Fruit fly (Drosophila melanogaster) S2 (cell line): Measurements from ENCODE around the gene nero.

Source experiments
- CG8478 ChIP-seq: fragments of >200 bp; optimal IDR thresholded peaks from 2 replicates; lab custom pipeline; 2018
- CTCF ChIP-seq, 2 experiments: fragments of >200 bp; optimal IDR thresholded peaks; 2 replicates each; lab custom pipeline; 2018

nero gene

dm6 chr3R:31713306-31714123 is 33.8 kb downstream of the nero start, which contains the start of gene ttk:
TSS of gene ttk (plus strand) at chr3R:31713867.
- TF ChIP-seq CG8478 (lab: Kevin White, UChicago), result no peak
- no peak for TF ChIP-seq CTCF (optimal IDR thresholded peaks at IDR 0.05; lab: Kevin White, UChicago)

dm6 chr3R:31712585-31712984 is 34.8 kb downstream of the nero start:
- TF ChIP-seq CG8478 (lab: Kevin White, UChicago), result no peak
- TF ChIP-seq CTCF (optimal IDR thresholded peaks at IDR 0.05; lab: Kevin White, UChicago), result no peak

- TF ChIP-seq CG8478 (lab: Kevin White, UChicago) (no peak), CTCF (optimal IDR thresholded peaks at IDR 0.05; lab: Kevin White, UChicago) (no peak)
These were observed 35.9 kb downstream of the nero start for dm6 chr3R:31711270-31712029.

DNA sequence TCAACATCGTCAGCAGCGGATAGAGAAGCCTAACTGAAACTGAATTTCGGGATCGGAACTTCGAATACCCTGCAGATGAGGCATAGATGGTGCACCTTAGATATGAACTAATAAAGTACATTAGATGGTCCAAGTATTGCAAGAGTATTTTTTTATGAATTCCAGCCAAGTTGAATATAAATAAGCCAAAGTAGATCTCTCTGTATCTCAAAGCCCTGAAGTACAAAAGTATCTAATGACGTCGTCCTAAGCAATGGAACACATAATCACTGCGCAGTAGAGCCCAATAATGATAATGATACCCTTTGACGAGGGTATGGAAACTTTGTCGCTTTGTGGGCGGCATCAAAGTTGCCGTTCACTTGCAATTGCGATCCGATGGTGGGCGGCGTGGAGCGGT is 37.6 kb downstream of the nero start:
- no peak for TF ChIP-seq CTCF (optimal IDR thresholded peaks at IDR 0.05; lab: Kevin White, UChicago)
- no peak for TF ChIP-seq CG8478 (lab: Kevin White, UChicago)

DNA sequence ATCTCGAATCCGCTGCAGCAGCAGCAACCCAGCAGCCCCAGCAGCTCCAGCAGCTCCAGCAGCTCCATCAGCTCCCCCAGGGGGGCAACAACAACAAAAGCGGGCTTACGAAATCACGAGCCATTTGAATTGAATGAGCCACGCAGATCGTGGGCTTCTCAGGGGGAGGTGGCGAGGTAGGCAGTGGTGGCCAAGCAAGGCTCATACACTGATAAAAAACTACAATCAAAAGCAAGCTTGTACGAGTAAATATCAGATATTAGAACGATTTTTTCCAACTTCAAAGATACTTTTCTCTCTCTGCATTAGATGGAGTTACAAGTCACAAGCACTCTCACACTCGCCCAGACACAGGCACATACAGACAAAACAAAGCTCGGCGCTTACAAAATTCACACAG is 38.2 kb downstream of the nero start:
- TF ChIP-seq CG8478 (lab: Kevin White, UChicago) (no peak), CTCF (optimal IDR thresholded peaks at IDR 0.05; lab: Kevin White, UChicago) (no peak)

DNA sequence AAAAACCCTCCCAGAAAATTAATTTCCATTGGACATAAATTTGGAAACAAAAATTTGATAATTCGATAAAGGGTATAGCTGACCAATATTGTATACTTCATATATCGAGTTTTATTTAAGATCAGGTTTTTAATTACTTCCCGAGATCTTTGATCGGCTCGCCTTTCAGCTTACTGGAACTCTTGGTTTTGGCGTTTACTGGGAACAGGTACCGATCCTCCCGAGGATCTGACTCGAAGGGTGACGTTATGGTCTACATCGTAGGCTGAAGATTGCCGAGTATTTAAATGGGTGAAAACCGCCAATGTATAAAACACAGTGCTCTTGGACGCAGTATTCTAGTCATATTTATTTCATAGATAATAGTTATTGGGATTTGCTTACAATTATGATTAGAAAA is 39.1 kb downstream of the nero start, which contains the start of gene CG42693:
CG42693 (minus strand) TSS at position 101 of the 400 bp plus-strand sequence.
- TF ChIP-seq CTCF (optimal IDR thresholded peaks at IDR 0.05; lab: Kevin White, UChicago) (no peak), CG8478 (lab: Kevin White, UChicago) (no peak)

- TF ChIP-seq CG8478 (lab: Kevin White, UChicago), result no peak
- TF ChIP-seq CTCF (optimal IDR thresholded peaks at IDR 0.05; lab: Kevin White, UChicago), result no peak
These were observed 40.5 kb downstream of the nero start for dm6 chr3R:31706895-31707238.

dm6 chr3R:31706142-31706894 is 41.0 kb downstream of the nero start:
- no peak for TF ChIP-seq CG8478 (lab: Kevin White, UChicago)
- TF ChIP-seq CTCF (optimal IDR thresholded peaks at IDR 0.05; lab: Kevin White, UChicago), result no peak

dm6 chr3R:31704524-31705215 is 42.7 kb downstream of the nero start:
- TF ChIP-seq CTCF (optimal IDR thresholded peaks at IDR 0.05; lab: Kevin White, UChicago) (no peak), CG8478 (lab: Kevin White, UChicago) (no peak)

- TF ChIP-seq CG8478 (lab: Kevin White, UChicago) (no peak), CTCF (optimal IDR thresholded peaks at IDR 0.05; lab: Kevin White, UChicago) (no peak)
These were observed 44.0 kb downstream of the nero start for dm6 chr3R:31703370-31703769.

- TF ChIP-seq CTCF (optimal IDR thresholded peaks at IDR 0.05; lab: Kevin White, UChicago) (no peak), CG8478 (lab: Kevin White, UChicago) (no peak)
These were observed 45.4 kb downstream of the nero start for dm6 chr3R:31701934-31702333.

- TF ChIP-seq CG8478 (lab: Kevin White, UChicago) (no peak), CTCF (optimal IDR thresholded peaks at IDR 0.05; lab: Kevin White, UChicago) (no peak)
These were observed 47.1 kb downstream of the nero start for dm6 chr3R:31700212-31700611.

- TF ChIP-seq CG8478 (lab: Kevin White, UChicago), result no peak
- TF ChIP-seq CTCF (optimal IDR thresholded peaks at IDR 0.05; lab: Kevin White, UChicago), result no peak
These were observed 49.1 kb downstream of the nero start for dm6 chr3R:31698143-31698776.

dm6 chr3R:31697606-31698005 is 49.8 kb downstream of the nero start:
- TF ChIP-seq CTCF (optimal IDR thresholded peaks at IDR 0.05; lab: Kevin White, UChicago), result no peak
- no peak for TF ChIP-seq CG8478 (lab: Kevin White, UChicago)
